Fruit fly (Drosophila melanogaster) whole organism, embryonic: ENCODE results near the gene bnl.
A peak's percentile ranks its signal among the peaks of the same experiment; 100 is the strongest.

Source experiments
- Bdp1 ChIP-seq: fragments of 200-800 bp; sonication (Bioruptor generic); optimal IDR thresholded peaks from 3 replicates; lab custom pipeline; 2016; ENCODE audit warnings: missing biosample characterization, missing genetic modification characterization
- CG10209 ChIP-seq: fragments of 200-800 bp; sonication (Bioruptor generic); optimal IDR thresholded peaks from 3 replicates; lab custom pipeline; 2017; ENCODE audit warnings: missing biosample characterization, mild to moderate bottlenecking, missing genetic modification characterization, missing genetic modification reagents
- CG10979 ChIP-seq: fragments of 200-800 bp; sonication (Bioruptor generic); optimal IDR thresholded peaks from 2 replicates; lab custom pipeline; 2018; ENCODE audit warnings: missing biosample characterization, mild to moderate bottlenecking, missing genetic modification characterization, moderate library complexity
- CG11504 ChIP-seq: fragments of 200-800 bp; sonication (Bioruptor generic); optimal IDR thresholded peaks from 3 replicates; lab custom pipeline; 2019; ENCODE audit warnings: missing biosample characterization, mild to moderate bottlenecking, missing genetic modification characterization, moderate library complexity
- CG11696 ChIP-seq: fragments of 200-800 bp; sonication (Bioruptor generic); IDR thresholded peaks from 2 replicates; pipeline ENCODE4 v1.3.6; 2022; ENCODE audit warnings: missing biosample characterization, missing genetic modification characterization
- CG12219 ChIP-seq: fragments of 200-800 bp; sonication (Bioruptor generic); optimal IDR thresholded peaks from 3 replicates; lab custom pipeline; 2018; ENCODE audit warnings: missing biosample characterization, mild to moderate bottlenecking, missing genetic modification characterization
- CG12769 ChIP-seq: fragments of 200-800 bp; sonication (Bioruptor generic); optimal IDR thresholded peaks from 2 replicates; lab custom pipeline; 2019; ENCODE audit warnings: missing biosample characterization, mild to moderate bottlenecking, missing genetic modification characterization, moderate library complexity
- CG14667 ChIP-seq: fragments of 200-800 bp; sonication (Bioruptor generic); IDR thresholded peaks from 2 replicates; pipeline ENCODE4 v1.3.6; 2022; ENCODE audit warnings: missing biosample characterization, missing genetic modification characterization
- CG14710 ChIP-seq: fragments of 200-800 bp; sonication (Bioruptor generic); optimal IDR thresholded peaks from 3 replicates; lab custom pipeline; 2019; ENCODE audit warnings: missing biosample characterization, mild to moderate bottlenecking, missing genetic modification characterization, moderate library complexity
- CG15011 ChIP-seq: fragments of 200-800 bp; sonication (Bioruptor generic); optimal IDR thresholded peaks from 3 replicates; lab custom pipeline; 2018; ENCODE audit warnings: missing biosample characterization, mild to moderate bottlenecking, missing genetic modification characterization
- CG17912 ChIP-seq: fragments of 200-800 bp; sonication (Bioruptor generic); optimal IDR thresholded peaks from 2 replicates; lab custom pipeline; 2018; ENCODE audit warnings: missing biosample characterization, mild to moderate bottlenecking, missing genetic modification characterization
- CG2712 ChIP-seq: fragments of 200-800 bp; optimal IDR thresholded peaks from 3 replicates; lab custom pipeline; 2019; ENCODE audit warnings: missing biosample characterization, mild to moderate bottlenecking, missing genetic modification characterization, moderate library complexity
- CG31388 ChIP-seq: fragments of 200-800 bp; sonication (Bioruptor generic); optimal IDR thresholded peaks from 2 replicates; lab custom pipeline; 2016; ENCODE audit warnings: missing biosample characterization, missing genetic modification characterization
- CG33557 ChIP-seq: fragments of 200-800 bp; sonication (Bioruptor generic); optimal IDR thresholded peaks from 2 replicates; lab custom pipeline; 2019; ENCODE audit warnings: missing biosample characterization, mild to moderate bottlenecking, missing genetic modification characterization, moderate library complexity
- CG3838 ChIP-seq: fragments of 200-800 bp; sonication (Bioruptor generic); optimal IDR thresholded peaks from 3 replicates; lab custom pipeline; 2016; ENCODE audit warnings: missing biosample characterization, missing genetic modification characterization
- CG5245 ChIP-seq: fragments of 200-800 bp; sonication (Bioruptor generic); optimal IDR thresholded peaks from 3 replicates; lab custom pipeline; 2016; ENCODE audit warnings: missing biosample characterization, missing genetic modification characterization
- CG7556 ChIP-seq: fragments of 200-800 bp; sonication (Bioruptor generic); optimal IDR thresholded peaks from 2 replicates; lab custom pipeline; 2017; ENCODE audit warnings: missing biosample characterization, mild to moderate bottlenecking, missing genetic modification characterization
- CG9817 ChIP-seq: fragments of 200-800 bp; sonication (Bioruptor generic); optimal IDR thresholded peaks from 2 replicates; lab custom pipeline; 2018; ENCODE audit warnings: missing biosample characterization, mild to moderate bottlenecking, missing genetic modification characterization, moderate library complexity
- D19B ChIP-seq: fragments of 200-800 bp; sonication (Bioruptor generic); optimal IDR thresholded peaks from 2 replicates; lab custom pipeline; 2017; ENCODE audit warnings: missing biosample characterization, mild to moderate bottlenecking, missing genetic modification characterization
- Deaf1 ChIP-seq: fragments of 200-800 bp; optimal IDR thresholded peaks from 3 replicates; lab custom pipeline; 2019; ENCODE audit warnings: missing biosample characterization, mild to moderate bottlenecking, missing genetic modification characterization, moderate library complexity
- Gsc ChIP-seq: fragments of 200-800 bp; sonication (Bioruptor generic); IDR thresholded peaks from 2 replicates; pipeline ENCODE4 v1.3.6; 2022; ENCODE audit warnings: missing biosample characterization, missing genetic modification characterization
- Hsf ChIP-seq: fragments of 200-800 bp; sonication (Bioruptor generic); optimal IDR thresholded peaks from 3 replicates; lab custom pipeline; 2016; ENCODE audit warnings: missing biosample characterization, missing genetic modification characterization
- Jarid2 ChIP-seq: fragments of 200-800 bp; sonication (Bioruptor generic); optimal IDR thresholded peaks from 3 replicates; lab custom pipeline; 2017; ENCODE audit warnings: mild to moderate bottlenecking, missing biosample characterization, missing genetic modification reagents, missing genetic modification characterization
- MBD-R2 ChIP-seq: fragments of 200-800 bp; sonication (Bioruptor generic); IDR thresholded peaks from 2 replicates; pipeline ENCODE4 v1.3.6; 2022; ENCODE audit warnings: missing biosample characterization, missing genetic modification characterization
- NC2α ChIP-seq: fragments of 200-800 bp; sonication (Bioruptor generic); optimal IDR thresholded peaks from 2 replicates; lab custom pipeline; 2016; ENCODE audit warnings: missing biosample characterization, missing genetic modification characterization
- Neu2 ChIP-seq: fragments of 200-800 bp; sonication (Bioruptor generic); optimal IDR thresholded peaks from 3 replicates; lab custom pipeline; 2016; ENCODE audit warnings: missing biosample characterization, missing genetic modification characterization, borderline replicate concordance
- Sox102F ChIP-seq: fragments of 200-800 bp; sonication (Bioruptor generic); optimal IDR thresholded peaks from 2 replicates; lab custom pipeline; 2018; ENCODE audit warnings: missing biosample characterization, mild to moderate bottlenecking, missing genetic modification characterization, moderate library complexity
- bab2 ChIP-seq: fragments of 200-800 bp; sonication (Bioruptor generic); optimal IDR thresholded peaks from 2 replicates; lab custom pipeline; 2016; ENCODE audit warnings: missing biosample characterization, missing genetic modification characterization
- chinmo ChIP-seq: fragments of 200-800 bp; sonication (Bioruptor generic); IDR thresholded peaks from 4 replicates; pipeline ENCODE4 v1.3.6; 2022; ENCODE audit warnings: missing biosample characterization, missing genetic modification characterization; ENCODE audit not compliant: partially characterized antibody
- dmrt11E ChIP-seq: fragments of 200-800 bp; sonication (Bioruptor generic); optimal IDR thresholded peaks from 3 replicates; lab custom pipeline; 2018; ENCODE audit warnings: missing biosample characterization, mild to moderate bottlenecking, missing genetic modification characterization, moderate library complexity
- dysf ChIP-seq: fragments of 200-800 bp; sonication (Bioruptor generic); IDR thresholded peaks from 3 replicates; pipeline ENCODE4 v1.3.6; 2022; ENCODE audit warnings: missing biosample characterization, missing genetic modification characterization
- ems ChIP-seq: fragments of 200-800 bp; sonication (Bioruptor generic); optimal IDR thresholded peaks from 3 replicates; lab custom pipeline; 2016; ENCODE audit warnings: missing biosample characterization, missing genetic modification characterization
- fru ChIP-seq: fragments of >200 bp; optimal IDR thresholded peaks from 2 replicates; lab custom pipeline; 2017
- ham ChIP-seq: fragments of 200-800 bp; sonication (Bioruptor generic); IDR thresholded peaks from 2 replicates; pipeline ENCODE4 v1.3.6; 2022; ENCODE audit warnings: missing biosample characterization, missing genetic modification characterization
- hkb ChIP-seq, 2 experiments: fragments of 200-800 bp in 1 of 2; fragments of >200 bp in 1 of 2; sonication (Bioruptor generic) in 1 of 2; IDR thresholded peaks in 1 of 2; optimal IDR thresholded peaks in 1 of 2; 2 replicates each; pipeline versions ENCODE4 v1.3.6 to Lab custom; 2017 to 2022; ENCODE audit warnings: missing biosample characterization in 1 of 2, missing genetic modification characterization in 1 of 2
- mirr ChIP-seq: fragments of 200-800 bp; sonication (Bioruptor generic); optimal IDR thresholded peaks from 3 replicates; lab custom pipeline; 2018; ENCODE audit warnings: missing biosample characterization, mild to moderate bottlenecking, missing genetic modification characterization
- phol ChIP-seq: fragments of 200-800 bp; sonication (Bioruptor generic); optimal IDR thresholded peaks from 3 replicates; lab custom pipeline; 2018; ENCODE audit warnings: missing biosample characterization, mild to moderate bottlenecking, missing genetic modification characterization, moderate library complexity
- prd ChIP-seq, 3 experiments: fragments of >200 bp in 2 of 3; fragments of 200-800 bp in 1 of 3; sonication (Bioruptor generic) in 1 of 3; optimal IDR thresholded peaks in 2 of 3; IDR thresholded peaks in 1 of 3; 2 replicates in 2 of 3; 3 replicates in 1 of 3; pipeline versions ENCODE4 v1.3.6 to Lab custom; 2017 to 2022; ENCODE audit warnings: missing biosample characterization in 1 of 3, missing genetic modification characterization in 1 of 3
- ro ChIP-seq: fragments of 200-800 bp; sonication (Bioruptor generic); IDR thresholded peaks from 2 replicates; pipeline ENCODE4 v1.3.6; 2022; ENCODE audit warnings: missing biosample characterization, missing genetic modification characterization
- run ChIP-seq: fragments of 200-800 bp; sonication (Bioruptor generic); optimal IDR thresholded peaks from 3 replicates; lab custom pipeline; 2018; ENCODE audit warnings: missing biosample characterization, mild to moderate bottlenecking, missing genetic modification characterization
- sim ChIP-seq: fragments of 200-800 bp; sonication (Bioruptor generic); IDR thresholded peaks from 2 replicates; pipeline ENCODE4 v1.3.6; 2022; ENCODE audit warnings: missing biosample characterization, missing genetic modification characterization
- slou ChIP-seq: fragments of 200-800 bp; sonication (Bioruptor generic); optimal IDR thresholded peaks from 3 replicates; lab custom pipeline; 2016; ENCODE audit warnings: missing biosample characterization, missing genetic modification characterization
- sr ChIP-seq: fragments of 200-800 bp; sonication (Bioruptor generic); IDR thresholded peaks from 3 replicates; pipeline ENCODE4 v1.3.6; 2022; ENCODE audit warnings: missing biosample characterization, missing genetic modification characterization
- tgo ChIP-seq: fragments of 200-800 bp; sonication (Bioruptor generic); IDR thresholded peaks from 3 replicates; pipeline ENCODE4 v1.3.6; 2022; ENCODE audit warnings: missing biosample characterization, missing genetic modification characterization
- trh ChIP-seq: fragments of 200-800 bp; sonication (Bioruptor generic); optimal IDR thresholded peaks from 2 replicates; lab custom pipeline; 2016; ENCODE audit warnings: missing biosample characterization, missing genetic modification characterization
- vvl ChIP-seq: fragments of 200-800 bp; sonication (Bioruptor generic); IDR thresholded peaks from 2 replicates; pipeline ENCODE4 v1.3.6; 2022; ENCODE audit warnings: missing biosample characterization, missing genetic modification characterization
- z ChIP-seq: fragments of 200-800 bp; sonication (Bioruptor generic); IDR thresholded peaks from 3 replicates; pipeline ENCODE4 v1.3.6; 2022; ENCODE audit warnings: missing biosample characterization, missing genetic modification characterization

The bnl gene

dm6 chr3R:19858017-19858659 lies 21.5 kb upstream of the bnl start (continued):
- TF ChIP-seq dmrt11E (tag; lab: Kevin White, UChicago) (no peak), hkb (optimal IDR thresholded peaks at IDR 0.05; lab: Kevin White, UChicago) (no peak), hkb (GFP tag; IDR thresholded peaks at IDR 0.05; lab: Robert Waterston, UW) (peak; percentile 68)

- no peak for TF ChIP-seq ro (GFP tag; lab: Robert Waterston, UW)
- no peak for TF ChIP-seq tgo
- TF ChIP-seq run (tag; lab: Kevin White, UChicago), result peak; percentile 51
- peak; percentile 65 for TF ChIP-seq CG10209
- peak; percentile 71 for TF ChIP-seq CG17912 (GFP tag; lab: Kevin White, UChicago)
- no peak for TF ChIP-seq phol
- no peak for TF ChIP-seq slou (GFP tag; lab: Kevin White, UChicago)
- TF ChIP-seq chinmo (GFP tag; lab: Robert Waterston, UW), result peak; percentile 98
- no peak for TF ChIP-seq trh (GFP tag; lab: Kevin White, UChicago)
- TF ChIP-seq CG7556 (GFP tag; lab: Kevin White, UChicago), result no peak
- TF ChIP-seq prd (optimal IDR thresholded peaks at IDR 0.05; lab: Kevin White, UChicago), result no peak
- TF ChIP-seq prd (GFP tag; IDR thresholded peaks at IDR 0.05; lab: Robert Waterston, UW), result no peak
- TF ChIP-seq CG12769, result no peak
- peak; percentile 20 for TF ChIP-seq Hsf (GFP tag; lab: Kevin White, UChicago)
- TF ChIP-seq CG11504 (tag; lab: Kevin White, UChicago), result no peak
- TF ChIP-seq vvl, result peak; percentile 69
- TF ChIP-seq fru, result no peak
- TF ChIP-seq Bdp1 (GFP tag; lab: Kevin White, UChicago), result no peak
- no peak for TF ChIP-seq CG5245 (GFP tag; lab: Kevin White, UChicago)
- TF ChIP-seq bab2 (GFP tag; lab: Kevin White, UChicago), result peak; percentile 47
- peak; percentile 64; the same call in 2 of the 3 replicates for TF ChIP-seq z (GFP tag; lab: Robert Waterston, UW)
- TF ChIP-seq mirr, result peak; percentile 89
- TF ChIP-seq Gsc, result no peak
- TF ChIP-seq D19B (GFP tag; lab: Kevin White, UChicago), result no peak
- no peak for TF ChIP-seq ems (GFP tag; lab: Kevin White, UChicago)
- no peak for TF ChIP-seq sim (GFP tag; lab: Robert Waterston, UW)
- peak; percentile 16 for TF ChIP-seq CG14710 (tag; lab: Kevin White, UChicago)
- TF ChIP-seq ham (GFP tag; lab: Robert Waterston, UW), result no peak
- TF ChIP-seq CG12219 (GFP tag; lab: Kevin White, UChicago), result peak; percentile 76
- TF ChIP-seq CG2712 (tag; lab: Kevin White, UChicago), result no peak
- no peak for TF ChIP-seq CG3838 (GFP tag; lab: Kevin White, UChicago)
- TF ChIP-seq CG9817 (tag; lab: Kevin White, UChicago), result no peak
- peak; percentile 87 for TF ChIP-seq Neu2 (GFP tag; lab: Kevin White, UChicago)
- no peak for TF ChIP-seq Jarid2
- TF ChIP-seq CG33557 (GFP tag; lab: Kevin White, UChicago), result peak; percentile 67
- TF ChIP-seq CG10979 (tag; lab: Kevin White, UChicago), result peak; percentile 2
- peak; percentile 20; the same call in 1 of the 3 replicates for TF ChIP-seq sr (GFP tag; lab: Robert Waterston, UW)
- no peak for TF ChIP-seq CG11696 (GFP tag; lab: Robert Waterston, UW)
- no peak for TF ChIP-seq CG15011 (GFP tag; lab: Kevin White, UChicago)
- no peak for TF ChIP-seq CG31388
- TF ChIP-seq Deaf1, result no peak
- no peak for TF ChIP-seq Sox102F (GFP tag; lab: Kevin White, UChicago)
- TF ChIP-seq dysf (GFP tag; lab: Robert Waterston, UW), result no peak
- no peak for TF ChIP-seq NC2α (GFP tag; lab: Kevin White, UChicago)
- TF ChIP-seq MBD-R2 (GFP tag; lab: Robert Waterston, UW), result peak; percentile 30
- TF ChIP-seq CG14667, result no peak
These were observed 11.1 kb upstream of the bnl start for dm6 chr3R:19847591-19848256.
